Fruit fly (Drosophila melanogaster): ENCODE results near the gene Trs20.

DNA sequence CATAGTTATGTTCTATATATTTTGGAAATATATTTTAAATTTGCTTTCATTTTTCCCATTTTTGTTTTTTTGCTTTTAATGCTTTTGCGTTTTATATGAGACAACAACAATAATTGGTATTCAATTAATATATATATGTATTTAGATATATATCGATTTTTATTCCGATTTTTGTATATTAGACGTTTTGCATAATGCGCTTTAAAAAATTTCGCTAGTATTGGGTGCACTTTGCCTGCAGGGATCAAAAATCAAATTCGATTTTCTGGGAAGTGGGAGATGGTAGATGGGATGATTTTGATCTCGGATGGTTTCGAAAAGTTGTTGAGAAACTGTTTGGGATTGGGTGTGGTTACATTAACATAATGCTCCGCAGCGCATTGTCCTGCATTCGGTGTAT, 6.3 kb upstream of the Trs20 start, which contains the start of gene CG5157:
- TF ChIP-seq CTCF (optimal IDR thresholded peaks at IDR 0.05) (no peak), CG8478 (optimal IDR thresholded peaks at IDR 0.05) (no peak)

Data from S2 (cell line).